Worm (Caenorhabditis elegans): Measurements from ENCODE around the gene F47D12.9.
A peak's percentile ranks its signal among the peaks of the same experiment; 100 is the strongest.

Gene F47D12.9

DNA sequence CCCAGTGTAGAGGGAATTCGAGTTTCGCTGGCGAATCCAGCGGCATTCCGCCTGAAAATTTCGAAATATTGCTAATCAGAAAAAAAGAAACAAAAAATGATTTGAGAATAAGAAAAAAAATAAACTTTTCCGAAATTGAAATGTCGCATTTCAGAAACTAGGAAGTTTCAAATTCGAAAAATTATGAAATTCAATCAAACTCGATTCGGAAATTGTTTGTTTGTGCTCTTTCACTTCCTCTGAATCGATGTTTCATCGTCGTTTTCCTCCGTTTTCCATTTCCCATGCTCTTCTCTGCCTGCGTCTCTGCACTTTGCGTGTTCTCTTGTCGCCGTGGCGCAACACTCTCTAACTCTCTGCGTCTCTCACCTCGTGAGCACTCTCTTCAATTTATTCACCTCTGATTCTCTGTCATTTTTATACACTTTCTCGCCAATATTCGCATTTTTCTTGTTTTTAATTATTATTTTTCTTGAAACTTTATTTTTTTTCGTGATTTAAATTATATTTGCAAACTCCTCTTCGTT, 24.8 kb downstream of the F47D12.9 start, which contains the start of gene C18F10.7:
Gene C18F10.7 (minus strand): TSS at position 51 of the 527 bp plus-strand sequence.
- no peak for TF ChIP-seq lim-6 (tag; optimal IDR thresholded peaks at IDR 0.05)
- TF ChIP-seq ceh-6 (GFP tag; optimal IDR thresholded peaks at IDR 0.05) = no peak
- TF ChIP-seq hlh-30 (tag; optimal IDR thresholded peaks at IDR 0.05; ENCODE audit: insufficient read depth) = peak; percentile 71
- TF ChIP-seq ceh-24 (tag; optimal IDR thresholded peaks at IDR 0.05) = no peak
- no peak for TF ChIP-seq pax-1 (tag; optimal IDR thresholded peaks at IDR 0.05)
- no peak for TF ChIP-seq syd-9 (tag; optimal IDR thresholded peaks at IDR 0.05)
- TF ChIP-seq dve-1 (tag; optimal IDR thresholded peaks at IDR 0.05) = peak; percentile 11
- no peak for TF ChIP-seq ceh-45 (GFP tag; IDR thresholded peaks at IDR 0.05)
- no peak for TF ChIP-seq dmd-4 (tag; optimal IDR thresholded peaks at IDR 0.05; ENCODE audit: borderline replicate concordance)
- TF ChIP-seq nfya-1 (tag; optimal IDR thresholded peaks at IDR 0.05) = peak; percentile 54
- TF ChIP-seq odd-2 (tag; optimal IDR thresholded peaks at IDR 0.05) = no peak
- TF ChIP-seq ceh-18 (tag; optimal IDR thresholded peaks at IDR 0.05) = no peak
- no peak for TF ChIP-seq lin-11 (tag; optimal IDR thresholded peaks at IDR 0.05)
- TF ChIP-seq unc-42 (tag; optimal IDR thresholded peaks at IDR 0.05) = peak; percentile 34

DNA sequence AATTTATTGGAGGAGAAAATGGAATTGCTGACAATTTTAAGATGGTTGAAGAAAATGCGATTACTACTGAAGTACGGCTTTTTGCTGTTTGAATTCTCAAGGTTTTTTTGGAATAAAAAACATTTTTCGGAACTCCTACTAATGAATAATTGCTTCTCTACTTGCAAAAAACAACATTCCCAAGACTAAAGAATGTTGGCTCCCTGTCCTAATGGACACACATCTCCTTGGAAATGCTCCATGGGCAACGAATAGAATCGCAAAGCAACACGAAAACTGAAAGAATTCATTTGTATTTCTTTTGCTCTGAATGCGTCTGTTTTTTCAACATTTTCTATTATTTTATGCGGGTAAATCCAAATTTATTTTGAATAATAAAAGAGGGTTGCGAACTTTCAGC, 30.3 kb downstream of the F47D12.9 start, which contains the start of gene C18F10.2:
Gene C18F10.2 (plus strand): TSS at position 301 of the 400 bp plus-strand sequence.
- TF ChIP-seq ceh-6 (GFP tag; optimal IDR thresholded peaks at IDR 0.05) = no peak
- no peak for TF ChIP-seq tbx-7 (tag; optimal IDR thresholded peaks at IDR 0.05)
- TF ChIP-seq dve-1 (tag; optimal IDR thresholded peaks at IDR 0.05) = no peak
- no peak for TF ChIP-seq hlh-8 (tag; optimal IDR thresholded peaks at IDR 0.05)
- TF ChIP-seq npax-4 (tag; optimal IDR thresholded peaks at IDR 0.05) = no peak
- TF ChIP-seq T23F11.4 (GFP tag; optimal IDR thresholded peaks at IDR 0.05) = no peak
- TF ChIP-seq C08G9.2 (tag; optimal IDR thresholded peaks at IDR 0.05) = no peak
- no peak for TF ChIP-seq pha-4 (tag; optimal IDR thresholded peaks at IDR 0.05)
- TF ChIP-seq rnt-1 (tag; optimal IDR thresholded peaks at IDR 0.05) = no peak
- no peak for TF ChIP-seq ceh-31 (tag; optimal IDR thresholded peaks at IDR 0.05)
- no peak for TF ChIP-seq unc-55 (GFP tag; optimal IDR thresholded peaks at IDR 0.05)
- no peak for TF ChIP-seq elt-4 (tag; optimal IDR thresholded peaks at IDR 0.05)
- no peak for TF ChIP-seq pros-1 (tag; optimal IDR thresholded peaks at IDR 0.05)
- TF ChIP-seq K09A11.1 (tag; optimal IDR thresholded peaks at IDR 0.05; ENCODE audit: insufficient read depth) = no peak
- TF ChIP-seq ceh-34 (tag; optimal IDR thresholded peaks at IDR 0.05) = no peak
- no peak for TF ChIP-seq nhr-232 (tag; optimal IDR thresholded peaks at IDR 0.05)
- no peak for TF ChIP-seq zip-5 (tag; optimal IDR thresholded peaks at IDR 0.05)
- TF ChIP-seq F13H6.1 (tag; optimal IDR thresholded peaks at IDR 0.05) = no peak
- TF ChIP-seq Y22D7AL.16 (tag; optimal IDR thresholded peaks at IDR 0.05) = no peak

DNA sequence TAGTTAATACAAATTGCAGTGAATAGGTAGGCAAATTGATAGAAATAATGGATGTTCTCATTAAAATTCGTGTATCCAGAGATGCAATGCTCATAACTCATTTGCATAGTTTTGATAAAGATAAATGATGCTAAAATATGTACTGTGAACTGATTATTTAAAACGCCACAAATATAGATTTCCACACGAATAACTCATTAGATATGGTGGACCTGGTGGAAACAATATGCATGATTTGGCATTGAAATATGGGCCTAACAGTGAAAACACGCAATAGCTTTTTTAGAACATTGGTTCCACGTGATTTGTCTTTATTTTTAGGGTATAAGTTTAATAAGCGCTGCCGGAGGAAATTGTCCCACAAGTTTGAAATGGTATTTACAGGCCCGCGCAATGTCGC, 32.9 kb downstream of the F47D12.9 start, which contains the start of gene srg-3:
Gene srg-3 (minus strand): TSS at position 101 of the 400 bp plus-strand sequence.
- no peak for TF ChIP-seq lim-6 (tag; optimal IDR thresholded peaks at IDR 0.05)
- no peak for TF ChIP-seq madf-2 (tag; optimal IDR thresholded peaks at IDR 0.05)
- no peak for TF ChIP-seq hlh-13 (GFP tag; optimal IDR thresholded peaks at IDR 0.05)
- TF ChIP-seq pat-9 (tag; optimal IDR thresholded peaks at IDR 0.05) = no peak
- no peak for TF ChIP-seq unc-86 (tag; optimal IDR thresholded peaks at IDR 0.05)
- TF ChIP-seq ceh-19 (GFP tag; optimal IDR thresholded peaks at IDR 0.05) = no peak
- TF ChIP-seq ref-2 (tag; optimal IDR thresholded peaks at IDR 0.05) = no peak
- TF ChIP-seq ceh-9 (tag; optimal IDR thresholded peaks at IDR 0.05) = no peak
- TF ChIP-seq ceh-34 (tag; optimal IDR thresholded peaks at IDR 0.05) = no peak

All from whole organism, late embryonic.